Worm (Caenorhabditis elegans) whole organism, L4/young adult: ENCODE measurements around the gene npr-9.

Experiments
- W03F9.2 ChIP-seq: fragments of 150-350 bp; optimal IDR thresholded peaks from 2 replicates; lab custom pipeline; 2014; ENCODE audit warnings: missing biosample characterization, missing genetic modification characterization
- dao-5 ChIP-seq: sonication (generic microtip); optimal IDR thresholded peaks from 2 replicates; lab custom pipeline; 2016; ENCODE audit warnings: missing genotype, missing genetic modification characterization, moderate library complexity, missing compliant biosample characterization
- him-1 ChIP-seq: sonication (generic microtip); optimal IDR thresholded peaks from 2 replicates; lab custom pipeline; 2016; ENCODE audit warnings: missing genotype, missing genetic modification reagents, missing genetic modification characterization, missing compliant biosample characterization

DNA sequence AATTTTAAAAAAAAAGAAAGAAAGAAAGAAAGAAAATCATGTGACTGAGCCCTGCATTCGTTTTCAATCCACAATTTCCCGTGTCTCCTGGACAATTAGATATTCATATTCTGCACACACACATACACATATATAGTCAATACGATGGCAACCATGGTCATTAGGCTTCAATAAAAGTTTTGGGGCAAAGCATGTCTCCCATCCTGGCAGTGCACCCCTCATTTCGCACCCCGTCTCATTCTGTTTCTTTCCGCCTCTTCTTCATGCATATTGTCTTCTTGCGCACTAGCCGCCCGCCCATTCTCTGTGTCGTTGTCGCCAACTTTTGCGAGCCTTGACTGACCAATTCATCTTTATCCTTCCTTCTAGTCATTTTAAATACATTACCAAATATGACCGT is 38.1 kb downstream of the npr-9 start:
- TF ChIP-seq dao-5 (no peak), him-1 (tag; lab: Kevin White, UChicago) (no peak), W03F9.2 (tag; lab: Kevin White, UChicago) (no peak)
